Worm (Caenorhabditis elegans) whole organism, young adult: ENCODE data around the gene gldi-8.
A peak's percentile ranks its signal among the peaks of the same experiment; 100 is the strongest.

Source experiments
- B0019.2 ChIP-seq: fragments of 200-800 bp; sonication (Bioruptor generic); conservative IDR thresholded peaks from 2 replicates; pipeline ENCODE4 v1.3.6; 2022; ENCODE audit warnings: missing genetic modification reagents, missing genetic modification characterization, missing compliant biosample characterization
- B0035.1 ChIP-seq: sonication (generic microtip); optimal IDR thresholded peaks from 2 replicates; lab custom pipeline; 2016; ENCODE audit warnings: missing genetic modification characterization, mild to moderate bottlenecking, missing compliant biosample characterization, missing genotype, missing genetic modification reagents
- C06A6.2 ChIP-seq: fragments of 200-800 bp; sonication (Bioruptor generic); conservative IDR thresholded peaks from 2 replicates; pipeline ENCODE4 v1.3.6; 2022; ENCODE audit warnings: missing genetic modification characterization, missing compliant biosample characterization
- F10E7.11 ChIP-seq: sonication (generic microtip); optimal IDR thresholded peaks from 2 replicates; lab custom pipeline; 2017; ENCODE audit warnings: mild to moderate bottlenecking, missing genetic modification characterization, moderate library complexity, missing compliant biosample characterization
- F52B5.7 ChIP-seq: sonication (generic microtip); optimal IDR thresholded peaks from 2 replicates; lab custom pipeline; 2016; ENCODE audit warnings: mild to moderate bottlenecking, missing genetic modification characterization, missing compliant biosample characterization
- F57A8.1 ChIP-seq: fragments of 200-800 bp; sonication (Bioruptor generic); optimal IDR thresholded peaks from 2 replicates; lab custom pipeline; 2018; ENCODE audit warnings: mild to moderate bottlenecking, missing genetic modification characterization, moderate library complexity, missing compliant biosample characterization
- K11D2.4 ChIP-seq: fragments of 200-800 bp; sonication (Bioruptor generic); IDR thresholded peaks from 2 replicates; pipeline ENCODE4 v1.3.6; 2022; ENCODE audit warnings: missing genetic modification reagents, missing genetic modification characterization, missing compliant biosample characterization
- T26A5.8 ChIP-seq: sonication (generic microtip); optimal IDR thresholded peaks from 2 replicates; lab custom pipeline; 2016; ENCODE audit warnings: missing genetic modification characterization, missing compliant biosample characterization
- Y53F4B.3 ChIP-seq: fragments of 200-800 bp; sonication (Bioruptor generic); IDR thresholded peaks from 2 replicates; pipeline ENCODE4 v1.3.6; 2022; ENCODE audit warnings: missing genetic modification reagents, missing genetic modification characterization, missing compliant biosample characterization
- Y56A3A.18 ChIP-seq: fragments of 200-800 bp; sonication (Bioruptor generic); IDR thresholded peaks from 2 replicates; pipeline ENCODE4 v1.3.6; 2022; ENCODE audit warnings: missing genetic modification reagents, missing genetic modification characterization, missing compliant biosample characterization
- Y67H2A.10 ChIP-seq: fragments of 200-800 bp; sonication (Bioruptor generic); conservative IDR thresholded peaks from 2 replicates; pipeline ENCODE4 v1.3.6; 2022; ENCODE audit warnings: missing genetic modification reagents, missing genetic modification characterization, missing compliant biosample characterization
- Y95B8A.8 ChIP-seq: fragments of 200-800 bp; sonication (Bioruptor generic); IDR thresholded peaks from 2 replicates; pipeline ENCODE4 v1.3.6; 2022; ENCODE audit warnings: missing genetic modification reagents, missing genetic modification characterization, missing compliant biosample characterization
- akir-1 ChIP-seq: fragments of 200-800 bp; sonication (Bioruptor generic); optimal IDR thresholded peaks from 2 replicates; lab custom pipeline; 2018; ENCODE audit warnings: mild to moderate bottlenecking, missing genetic modification characterization, moderate library complexity, missing compliant biosample characterization
- ama-1 ChIP-seq, 3 experiments: fragments of 150-350 bp in 1 of 3; sonication (generic microtip) in 2 of 3; optimal IDR thresholded peaks; 2 replicates each; lab custom pipeline; 2014 to 2018; ENCODE audit warnings: missing biosample characterization in 2 of 3, missing genetic modification characterization in 2 of 3, missing genetic modification reagents in 2 of 3
- bed-1 ChIP-seq: fragments of 200-800 bp; sonication (Bioruptor generic); IDR thresholded peaks from 2 replicates; pipeline ENCODE4 v1.3.6; 2022; ENCODE audit warnings: missing genetic modification reagents, missing genetic modification characterization, missing compliant biosample characterization
- cebp-1 ChIP-seq, 2 experiments: fragments of 200-800 bp in 1 of 2; sonication (Bioruptor generic) in 1 of 2; sonication (generic microtip) in 1 of 2; IDR thresholded peaks in 1 of 2; optimal IDR thresholded peaks in 1 of 2; 2 replicates each; pipeline versions ENCODE4 v1.3.6 to Lab custom; 2017 to 2022; ENCODE audit warnings: missing compliant biosample characterization in 2 of 2, missing genetic modification characterization in 2 of 2, mild to moderate bottlenecking in 1 of 2, missing genetic modification reagents in 1 of 2, moderate library complexity in 1 of 2
- cebp-2 ChIP-seq: fragments of 200-800 bp; sonication (Bioruptor generic); IDR thresholded peaks from 2 replicates; pipeline ENCODE4 v1.3.6; 2022; ENCODE audit warnings: missing genetic modification characterization, missing compliant biosample characterization
- dpff-1 ChIP-seq: sonication (generic microtip); optimal IDR thresholded peaks from 2 replicates; lab custom pipeline; 2017; ENCODE audit warnings: mild to moderate bottlenecking, missing genetic modification characterization, missing compliant biosample characterization
- dpl-1 ChIP-seq: fragments of 150-350 bp; optimal IDR thresholded peaks from 2 replicates; lab custom pipeline; 2014; ENCODE audit warnings: missing biosample characterization, missing genetic modification reagents, missing genetic modification characterization
- fkh-3 ChIP-seq: sonication (generic microtip); optimal IDR thresholded peaks from 2 replicates; lab custom pipeline; 2016; ENCODE audit warnings: mild to moderate bottlenecking, missing genetic modification characterization, missing compliant biosample characterization
- gei-17 ChIP-seq: fragments of 200-800 bp; sonication (Bioruptor generic); optimal IDR thresholded peaks from 2 replicates; lab custom pipeline; 2018; ENCODE audit warnings: mild to moderate bottlenecking, missing genetic modification characterization, missing compliant biosample characterization
- hsf-1 ChIP-seq: fragments of 200-800 bp; sonication (Bioruptor generic); IDR thresholded peaks from 2 replicates; pipeline ENCODE4 v1.3.6; 2022; ENCODE audit warnings: missing genetic modification reagents, missing genetic modification characterization, missing compliant biosample characterization
- lin-54 ChIP-seq: fragments of 200-800 bp; sonication (Bioruptor generic); optimal IDR thresholded peaks from 2 replicates; lab custom pipeline; 2018; ENCODE audit warnings: mild to moderate bottlenecking, missing genetic modification characterization, missing compliant biosample characterization
- lsl-1 ChIP-seq: fragments of 200-800 bp; sonication (Bioruptor generic); optimal IDR thresholded peaks from 2 replicates; lab custom pipeline; 2018; ENCODE audit warnings: mild to moderate bottlenecking, missing genetic modification characterization, moderate library complexity, missing compliant biosample characterization
- madf-6 ChIP-seq: fragments of 200-800 bp; sonication (Bioruptor generic); IDR thresholded peaks from 2 replicates; pipeline ENCODE4 v1.3.6; 2022; ENCODE audit warnings: missing genetic modification reagents, missing genetic modification characterization, missing compliant biosample characterization
- mxl-1 ChIP-seq: sonication (generic microtip); optimal IDR thresholded peaks from 2 replicates; lab custom pipeline; 2016; ENCODE audit warnings: missing genetic modification characterization, missing compliant biosample characterization
- nfya-1 ChIP-seq: sonication (generic microtip); optimal IDR thresholded peaks from 2 replicates; lab custom pipeline; 2017; ENCODE audit warnings: antibody characterized with exemption, missing compliant biosample characterization, missing genetic modification characterization, borderline replicate concordance; ENCODE audit not compliant: insufficient read depth
- nfya-2 ChIP-seq: fragments of 200-800 bp; sonication (Bioruptor generic); IDR thresholded peaks from 2 replicates; pipeline ENCODE4 v1.3.6; 2022; ENCODE audit warnings: missing genetic modification reagents, missing genetic modification characterization, missing compliant biosample characterization
- nhr-120 ChIP-seq: fragments of 200-800 bp; sonication (Bioruptor generic); IDR thresholded peaks from 2 replicates; pipeline ENCODE4 v1.3.6; 2022; ENCODE audit warnings: missing genetic modification characterization, missing compliant biosample characterization
- nhr-80 ChIP-seq: sonication (generic microtip); optimal IDR thresholded peaks from 2 replicates; lab custom pipeline; 2016; ENCODE audit warnings: missing genetic modification characterization, missing compliant biosample characterization
- nhr-90 ChIP-seq: sonication (generic microtip); optimal IDR thresholded peaks from 2 replicates; lab custom pipeline; 2016; ENCODE audit warnings: missing genotype, mild to moderate bottlenecking, missing genetic modification characterization, missing compliant biosample characterization
- pha-4 ChIP-seq: fragments of 150-350 bp; sonication (generic microtip); optimal IDR thresholded peaks from 2 replicates; lab custom pipeline; 2014; ENCODE audit warnings: missing biosample characterization, missing genetic modification reagents, missing genetic modification characterization
- rcor-1 ChIP-seq: fragments of 200-800 bp; sonication (Bioruptor generic); IDR thresholded peaks from 2 replicates; pipeline ENCODE4 v1.3.6; 2022; ENCODE audit warnings: missing genetic modification reagents, missing genetic modification characterization, missing compliant biosample characterization
- repo-1 ChIP-seq: sonication (generic microtip); optimal IDR thresholded peaks from 2 replicates; lab custom pipeline; 2017; ENCODE audit warnings: mild to moderate bottlenecking, missing genetic modification characterization, missing compliant biosample characterization
- sea-2 ChIP-seq: fragments of 200-800 bp; sonication (Bioruptor generic); IDR thresholded peaks from 2 replicates; pipeline ENCODE4 v1.3.6; 2022; ENCODE audit warnings: missing genetic modification characterization, missing compliant biosample characterization
- snpc-1.3 ChIP-seq: sonication (generic microtip); optimal IDR thresholded peaks from 2 replicates; lab custom pipeline; 2017; ENCODE audit warnings: missing genetic modification characterization, mild to moderate bottlenecking, missing compliant biosample characterization, antibody characterized with exemption, moderate library complexity, missing genotype, missing genetic modification reagents; ENCODE audit not compliant: insufficient read depth
- tbx-9 ChIP-seq: sonication (generic microtip); optimal IDR thresholded peaks from 2 replicates; lab custom pipeline; 2016; ENCODE audit warnings: borderline replicate concordance, missing genetic modification characterization, inconsistent platforms, missing compliant biosample characterization
- xnd-1 ChIP-seq: sonication (generic microtip); optimal IDR thresholded peaks from 2 replicates; lab custom pipeline; 2016; ENCODE audit warnings: missing genotype, missing genetic modification reagents, missing genetic modification characterization, missing compliant biosample characterization
- zfh-2 ChIP-seq: fragments of 200-800 bp; sonication (Bioruptor generic); conservative IDR thresholded peaks from 2 replicates; pipeline ENCODE4 v1.3.6; 2022; ENCODE audit warnings: missing genetic modification reagents, missing genetic modification characterization, missing compliant biosample characterization
- ztf-22 ChIP-seq: fragments of 200-800 bp; sonication (Bioruptor generic); optimal IDR thresholded peaks from 2 replicates; lab custom pipeline; 2018; ENCODE audit warnings: mild to moderate bottlenecking, missing genetic modification characterization, moderate library complexity, missing compliant biosample characterization
- ztf-25 ChIP-seq: fragments of 200-800 bp; sonication (Bioruptor generic); IDR thresholded peaks from 2 replicates; pipeline ENCODE4 v1.3.6; 2022; ENCODE audit warnings: missing genetic modification reagents, missing genetic modification characterization, missing compliant biosample characterization
- ztf-6 ChIP-seq: fragments of 200-800 bp; sonication (Bioruptor generic); IDR thresholded peaks from 2 replicates; pipeline ENCODE4 v1.3.6; 2022; ENCODE audit warnings: missing genetic modification reagents, missing genetic modification characterization, missing compliant biosample characterization

Gene gldi-8

ce11 chrIII:12614161-12614560 lies 14.6 kb upstream of the gldi-8 start:
- TF ChIP-seq Y56A3A.18 (0 out of 2 replicates have a peak, but pooled peaks have one; percentile 15), lin-54 (no peak)

DNA sequence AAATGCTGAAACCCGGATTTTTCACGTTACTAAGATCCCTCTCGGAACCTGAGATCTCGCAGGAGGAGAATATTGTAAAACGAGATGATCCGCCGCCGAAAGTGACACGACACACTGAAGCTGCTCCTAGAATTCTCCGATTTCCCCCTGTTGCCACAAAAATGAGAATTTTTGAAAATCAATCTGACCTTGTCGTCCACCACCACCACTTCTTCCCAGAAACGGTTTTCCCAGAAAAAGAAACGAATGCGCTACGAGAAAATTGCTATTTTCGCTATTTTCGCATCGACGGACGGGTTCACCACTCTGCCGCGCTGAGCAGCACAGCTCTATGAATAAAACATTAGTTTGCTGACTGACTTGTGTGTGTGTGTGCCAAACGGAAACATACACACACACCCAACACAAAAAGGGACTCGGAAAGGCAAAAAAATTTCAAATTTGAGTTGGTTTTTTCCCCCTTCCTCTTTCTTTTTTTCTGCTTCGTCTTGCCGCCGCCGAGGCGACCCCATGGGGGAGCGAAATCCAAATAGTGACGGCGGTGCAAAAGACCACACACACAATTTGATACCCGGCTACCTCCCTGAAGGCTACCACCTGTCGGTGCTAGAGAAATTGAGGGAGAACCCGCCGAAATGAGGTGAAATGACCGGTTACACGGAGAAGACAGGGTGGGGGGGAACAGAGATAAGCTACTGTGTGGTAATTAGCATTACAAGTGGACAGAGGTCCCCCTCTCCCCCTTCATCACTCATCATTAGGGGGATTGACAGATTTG lies 13.8 kb upstream of the gldi-8 start:
- TF ChIP-seq zfh-2 (peak; percentile 58; the same call in 1 of the 2 replicates), cebp-2 (GFP tag; lab: Robert Waterston, UW) (0 out of 2 replicates have a peak, but pooled peaks have one; percentile 34), sea-2 (GFP tag; lab: Robert Waterston, UW) (no peak), nfya-2 (GFP tag; lab: Robert Waterston, UW) (0 out of 2 replicates have a peak, but pooled peaks have one; percentile 3), ztf-22 (GFP tag; lab: Kevin White, UChicago) (no peak), cebp-1 (GFP tag; IDR thresholded peaks at IDR 0.05; lab: Robert Waterston, UW) (no peak), cebp-1 (tag; optimal IDR thresholded peaks at IDR 0.05; lab: Kevin White, UChicago) (peak; percentile 21), ztf-25 (0 out of 2 replicates have a peak, but pooled peaks have one; percentile 54)
- TF ChIP-seq, all 124 proteins: peak for 5

ce11 chrIII:12612519-12612935 lies 13.0 kb upstream of the gldi-8 start:
- peak; percentile 98 for TF ChIP-seq ztf-22 (GFP tag; lab: Kevin White, UChicago)
- no peak for TF ChIP-seq Y53F4B.3
- TF ChIP-seq F10E7.11: no peak
- TF ChIP-seq nhr-120 (GFP tag; lab: Robert Waterston, UW): no peak
- peak; percentile 99 for TF ChIP-seq pha-4 (tag; lab: Kevin White, UChicago)
- TF ChIP-seq snpc-1.3 (tag; lab: Kevin White, UChicago): no peak
- TF ChIP-seq dpl-1 (GFP tag; lab: Kevin White, UChicago): no peak
- peak; percentile 95 for TF ChIP-seq C06A6.2 (GFP tag; lab: Robert Waterston, UW)
- no peak for TF ChIP-seq fkh-3 (tag; lab: Kevin White, UChicago)
- TF ChIP-seq rcor-1: peak; percentile 87
- no peak for TF ChIP-seq lsl-1 (GFP tag; lab: Kevin White, UChicago)
- no peak for TF ChIP-seq ztf-25
- TF ChIP-seq Y95B8A.8 (GFP tag; lab: Robert Waterston, UW): peak; percentile 76
- TF ChIP-seq B0019.2 (GFP tag; lab: Robert Waterston, UW): no peak
- TF ChIP-seq nfya-1 (tag; lab: Kevin White, UChicago): no peak
- TF ChIP-seq F52B5.7 (tag; lab: Kevin White, UChicago): peak; percentile 78
- TF ChIP-seq B0035.1: peak; percentile 87
- TF ChIP-seq akir-1 (GFP tag; lab: Kevin White, UChicago): peak; percentile 82
- TF ChIP-seq nhr-80: peak; percentile 97
- peak; percentile 78 for TF ChIP-seq nhr-90
- TF ChIP-seq Y67H2A.10 (GFP tag; lab: Robert Waterston, UW): peak; percentile 77
- peak; percentile 61; the same call in 1 of the 2 replicates for TF ChIP-seq ztf-6 (GFP tag; lab: Robert Waterston, UW)
- TF ChIP-seq K11D2.4 (GFP tag; lab: Robert Waterston, UW): peak; percentile 95
- no peak for TF ChIP-seq tbx-9 (tag; lab: Kevin White, UChicago)
- 0 out of 2 replicates have a peak, but pooled peaks have one; percentile 74 for TF ChIP-seq hsf-1
- no peak for TF ChIP-seq xnd-1 (tag; lab: Kevin White, UChicago)
- TF ChIP-seq dpff-1 (tag; lab: Kevin White, UChicago): no peak
- TF ChIP-seq F57A8.1 (GFP tag; lab: Kevin White, UChicago): no peak
- TF ChIP-seq ama-1 (optimal IDR thresholded peaks at IDR 0.05; lab: Kevin White, UChicago): no peak
- no peak for TF ChIP-seq ama-1 (GFP tag; optimal IDR thresholded peaks at IDR 0.05; lab: Kevin White, UChicago)
- TF ChIP-seq repo-1 (tag; lab: Kevin White, UChicago): peak; percentile 48
- no peak for TF ChIP-seq sea-2 (GFP tag; lab: Robert Waterston, UW)
- TF ChIP-seq bed-1 (GFP tag; lab: Robert Waterston, UW): no peak
- TF ChIP-seq T26A5.8 (tag; lab: Kevin White, UChicago): no peak
- no peak for TF ChIP-seq mxl-1 (tag; lab: Kevin White, UChicago)
- no peak for TF ChIP-seq madf-6 (GFP tag; lab: Robert Waterston, UW)
- TF ChIP-seq gei-17 (GFP tag; lab: Kevin White, UChicago): peak; percentile 81
